Fruit fly (Drosophila melanogaster) whole organism, embryonic: ENCODE results near the gene eIF3i.

Source experiments
- Aef1 ChIP-seq: fragments of 200-800 bp; sonication (Bioruptor generic); IDR thresholded peaks from 3 replicates; pipeline ENCODE4 v1.3.6; 2022; ENCODE audit warnings: missing biosample characterization, missing genetic modification characterization
- Atf3 ChIP-seq: fragments of 200-800 bp; sonication (Bioruptor generic); optimal IDR thresholded peaks from 3 replicates; lab custom pipeline; 2016; ENCODE audit warnings: missing biosample characterization, missing genetic modification characterization
- Blimp-1 ChIP-seq: fragments of 200-800 bp; sonication (Bioruptor generic); optimal IDR thresholded peaks from 3 replicates; lab custom pipeline; 2018; ENCODE audit warnings: missing biosample characterization, missing genetic modification characterization, mild to moderate bottlenecking, moderate library complexity, missing genetic modification reagents
- CG11085 ChIP-seq: fragments of 200-800 bp; sonication (Bioruptor generic); IDR thresholded peaks from 2 replicates; pipeline ENCODE4 v1.3.6; 2022; ENCODE audit warnings: missing biosample characterization, missing genetic modification characterization
- CG11093 ChIP-seq: fragments of 200-800 bp; sonication (Bioruptor generic); IDR thresholded peaks from 3 replicates; pipeline ENCODE4 v1.3.6; 2022; ENCODE audit warnings: missing biosample characterization, missing genetic modification characterization
- CG11696 ChIP-seq: fragments of 200-800 bp; sonication (Bioruptor generic); IDR thresholded peaks from 2 replicates; pipeline ENCODE4 v1.3.6; 2022; ENCODE audit warnings: missing biosample characterization, missing genetic modification characterization
- CG13123 ChIP-seq: fragments of 200-800 bp; sonication (Bioruptor generic); optimal IDR thresholded peaks from 2 replicates; lab custom pipeline; 2016; ENCODE audit warnings: missing biosample characterization, missing genetic modification characterization
- CG14050 ChIP-seq: fragments of 200-800 bp; sonication (Bioruptor generic); IDR thresholded peaks from 3 replicates; pipeline ENCODE4 v1.3.6; 2022; ENCODE audit warnings: missing biosample characterization, missing genetic modification characterization
- CG18476 ChIP-seq: fragments of 200-800 bp; sonication (Bioruptor generic); optimal IDR thresholded peaks from 2 replicates; lab custom pipeline; 2016; ENCODE audit warnings: missing biosample characterization, mild to moderate bottlenecking, missing genetic modification characterization
- CG18599 ChIP-seq: fragments of 200-800 bp; sonication (Bioruptor generic); optimal IDR thresholded peaks from 3 replicates; lab custom pipeline; 2017; ENCODE audit warnings: missing biosample characterization, missing genetic modification characterization, mild to moderate bottlenecking, moderate library complexity, missing genetic modification reagents
- CG18764 ChIP-seq: fragments of 200-800 bp; sonication (Bioruptor generic); optimal IDR thresholded peaks from 3 replicates; lab custom pipeline; 2016; ENCODE audit warnings: missing biosample characterization, missing genetic modification characterization
- CG2120 ChIP-seq: fragments of 200-800 bp; sonication (Bioruptor generic); optimal IDR thresholded peaks from 3 replicates; lab custom pipeline; 2016; ENCODE audit warnings: missing biosample characterization, missing genetic modification characterization
- CG31224 ChIP-seq: fragments of 200-800 bp; sonication (Bioruptor generic); IDR thresholded peaks from 2 replicates; pipeline ENCODE4 v1.3.6; 2022; ENCODE audit warnings: missing biosample characterization, missing genetic modification characterization
- CG6175 ChIP-seq: fragments of 200-800 bp; sonication (Bioruptor generic); IDR thresholded peaks from 3 replicates; pipeline ENCODE4 v1.3.6; 2022; ENCODE audit warnings: missing biosample characterization, missing genetic modification characterization
- CG6791 ChIP-seq: fragments of 200-800 bp; sonication (Bioruptor generic); IDR thresholded peaks from 3 replicates; pipeline ENCODE4 v1.3.6; 2022; ENCODE audit warnings: missing biosample characterization, missing genetic modification characterization; ENCODE audit not compliant: partially characterized antibody
- CG8944 ChIP-seq: fragments of 200-800 bp; sonication (Bioruptor generic); optimal IDR thresholded peaks from 3 replicates; lab custom pipeline; 2016; ENCODE audit warnings: missing biosample characterization, missing genetic modification characterization
- CG9609 ChIP-seq: fragments of 200-800 bp; sonication (Bioruptor generic); optimal IDR thresholded peaks from 3 replicates; lab custom pipeline; 2016; ENCODE audit warnings: missing biosample characterization, missing genetic modification characterization
- CG9727 ChIP-seq: fragments of 200-800 bp; sonication (Bioruptor generic); optimal IDR thresholded peaks from 3 replicates; lab custom pipeline; 2017; ENCODE audit warnings: missing biosample characterization, mild to moderate bottlenecking, missing genetic modification characterization
- CTCF ChIP-seq: fragments of 200-800 bp; sonication (Bioruptor generic); optimal IDR thresholded peaks from 2 replicates; lab custom pipeline; 2017; ENCODE audit warnings: missing biosample characterization, mild to moderate bottlenecking, missing genetic modification characterization, moderate library complexity
- CoRest ChIP-seq: fragments of 200-800 bp; sonication (Bioruptor generic); optimal IDR thresholded peaks from 3 replicates; lab custom pipeline; 2018; ENCODE audit warnings: missing biosample characterization, mild to moderate bottlenecking, missing genetic modification characterization, moderate library complexity
- D19A ChIP-seq: fragments of 200-800 bp; optimal IDR thresholded peaks from 3 replicates; lab custom pipeline; 2019; ENCODE audit warnings: missing biosample characterization, mild to moderate bottlenecking, missing genetic modification characterization, moderate library complexity
- Doc2 ChIP-seq: fragments of 200-800 bp; sonication (Bioruptor generic); IDR thresholded peaks from 2 replicates; pipeline ENCODE4 v1.3.6; 2022; ENCODE audit warnings: missing biosample characterization, missing genetic modification characterization
- HLHmδ ChIP-seq: fragments of 200-800 bp; sonication (Bioruptor generic); optimal IDR thresholded peaks from 2 replicates; lab custom pipeline; 2018; ENCODE audit warnings: missing biosample characterization, mild to moderate bottlenecking, missing genetic modification characterization, moderate library complexity
- Hey ChIP-seq: fragments of 200-800 bp; sonication (Bioruptor generic); optimal IDR thresholded peaks from 3 replicates; lab custom pipeline; 2018; ENCODE audit warnings: missing biosample characterization, mild to moderate bottlenecking, missing genetic modification characterization
- MTF-1 ChIP-seq: fragments of 200-800 bp; sonication (Bioruptor generic); optimal IDR thresholded peaks from 2 replicates; lab custom pipeline; 2018; ENCODE audit warnings: missing biosample characterization, mild to moderate bottlenecking, missing genetic modification characterization, borderline replicate concordance
- Neu2 ChIP-seq: fragments of 200-800 bp; sonication (Bioruptor generic); optimal IDR thresholded peaks from 3 replicates; lab custom pipeline; 2016; ENCODE audit warnings: missing biosample characterization, missing genetic modification characterization, borderline replicate concordance
- Ptx1 ChIP-seq: fragments of 200-800 bp; sonication (Bioruptor generic); IDR thresholded peaks from 2 replicates; pipeline ENCODE4 v1.3.6; 2022; ENCODE audit warnings: missing biosample characterization, missing genetic modification characterization
- Side ChIP-seq: fragments of 200-800 bp; sonication (Bioruptor generic); optimal IDR thresholded peaks from 2 replicates; lab custom pipeline; 2016; ENCODE audit warnings: missing biosample characterization, missing genetic modification characterization
- Sry-β ChIP-seq: fragments of 200-800 bp; sonication (Bioruptor generic); optimal IDR thresholded peaks from 2 replicates; lab custom pipeline; 2018; ENCODE audit warnings: missing biosample characterization, mild to moderate bottlenecking, missing genetic modification characterization, moderate library complexity
- Usf ChIP-seq: fragments of 200-800 bp; sonication (Bioruptor generic); optimal IDR thresholded peaks from 2 replicates; lab custom pipeline; 2017; ENCODE audit warnings: missing genotype, missing biosample characterization, missing genetic modification characterization
- ash1 ChIP-seq: fragments of 200-800 bp; sonication (Bioruptor generic); optimal IDR thresholded peaks from 2 replicates; lab custom pipeline; 2018; ENCODE audit warnings: missing biosample characterization, mild to moderate bottlenecking, missing genetic modification characterization
- chif ChIP-seq, 2 experiments: fragments of 200-800 bp; sonication (Bioruptor generic); optimal IDR thresholded peaks; 3 replicates each; lab custom pipeline; 2016; ENCODE audit warnings: missing biosample characterization in 2 of 2, missing genetic modification characterization in 2 of 2
- crc ChIP-seq: fragments of 200-800 bp; sonication (Bioruptor generic); optimal IDR thresholded peaks from 2 replicates; lab custom pipeline; 2016; ENCODE audit warnings: missing biosample characterization, missing genetic modification characterization
- croc ChIP-seq: fragments of 200-800 bp; sonication (Bioruptor generic); conservative IDR thresholded peaks from 3 replicates; pipeline ENCODE4 v1.3.6; 2022; ENCODE audit warnings: missing biosample characterization, missing genetic modification characterization
- crp ChIP-seq, 2 experiments: fragments of 200-800 bp; sonication (Bioruptor generic); optimal IDR thresholded peaks; 2 replicates in 1 of 2; 3 replicates in 1 of 2; lab custom pipeline; 2017; ENCODE audit warnings: missing biosample characterization in 2 of 2, missing genetic modification characterization in 2 of 2, mild to moderate bottlenecking in 1 of 2, moderate library complexity in 1 of 2
- dimm ChIP-seq: fragments of 200-800 bp; sonication (Bioruptor generic); IDR thresholded peaks from 2 replicates; pipeline ENCODE4 v1.3.6; 2022; ENCODE audit warnings: missing biosample characterization, missing genetic modification characterization
- en ChIP-seq: fragments of 200-800 bp; sonication (Bioruptor generic); optimal IDR thresholded peaks from 2 replicates; lab custom pipeline; 2016; ENCODE audit warnings: missing biosample characterization, missing genetic modification characterization
- fd102C ChIP-seq: fragments of 200-800 bp; sonication (Bioruptor generic); optimal IDR thresholded peaks from 2 replicates; lab custom pipeline; 2018; ENCODE audit warnings: missing biosample characterization, mild to moderate bottlenecking, missing genetic modification characterization, moderate library complexity
- fu2 ChIP-seq: fragments of 200-800 bp; sonication (Bioruptor generic); optimal IDR thresholded peaks from 2 replicates; lab custom pipeline; 2016; ENCODE audit warnings: missing biosample characterization, missing genetic modification characterization
- gem ChIP-seq: fragments of 200-800 bp; sonication (Bioruptor generic); optimal IDR thresholded peaks from 2 replicates; lab custom pipeline; 2019; ENCODE audit warnings: missing biosample characterization, mild to moderate bottlenecking, missing genetic modification characterization, moderate library complexity
- grn ChIP-seq: fragments of 200-800 bp; sonication (Bioruptor generic); optimal IDR thresholded peaks from 3 replicates; lab custom pipeline; 2017; ENCODE audit warnings: missing biosample characterization, missing genetic modification characterization
- jigr1 ChIP-seq: fragments of 200-800 bp; sonication (Bioruptor generic); IDR thresholded peaks from 3 replicates; pipeline ENCODE4 v1.3.6; 2022; ENCODE audit warnings: missing biosample characterization, missing genetic modification characterization
- nau ChIP-seq: fragments of 200-800 bp; sonication (Bioruptor generic); optimal IDR thresholded peaks from 3 replicates; lab custom pipeline; 2017; ENCODE audit warnings: missing biosample characterization, mild to moderate bottlenecking, missing genetic modification characterization, missing genetic modification reagents
- nmo ChIP-seq: fragments of 200-800 bp; sonication (Bioruptor generic); optimal IDR thresholded peaks from 2 replicates; lab custom pipeline; 2018; ENCODE audit warnings: missing biosample characterization, mild to moderate bottlenecking, missing genetic modification characterization, moderate library complexity
- rib ChIP-seq: fragments of 200-800 bp; sonication (Bioruptor generic); IDR thresholded peaks from 2 replicates; pipeline ENCODE4 v1.3.6; 2022; ENCODE audit warnings: missing biosample characterization, missing genetic modification characterization
- salm ChIP-seq: fragments of 200-800 bp; sonication (Bioruptor generic); optimal IDR thresholded peaks from 2 replicates; lab custom pipeline; 2018; ENCODE audit warnings: missing biosample characterization, mild to moderate bottlenecking, missing genetic modification characterization
- sc ChIP-seq, 3 experiments: fragments of >200 bp in 2 of 3; fragments of 200-800 bp in 1 of 3; sonication (Bioruptor generic) in 1 of 3; optimal IDR thresholded peaks; 2 replicates in 2 of 3; 3 replicates in 1 of 3; lab custom pipeline; 2017; ENCODE audit warnings: mild to moderate bottlenecking in 1 of 3, missing biosample characterization in 1 of 3, missing genetic modification characterization in 1 of 3, missing genetic modification reagents in 1 of 3
- sens-2 ChIP-seq: fragments of 200-800 bp; sonication (Bioruptor generic); IDR thresholded peaks from 2 replicates; pipeline ENCODE4 v1.3.6; 2022; ENCODE audit warnings: missing biosample characterization, missing genetic modification characterization
- seq ChIP-seq: fragments of 200-800 bp; sonication (Bioruptor generic); IDR thresholded peaks from 2 replicates; pipeline ENCODE4 v1.3.6; 2022; ENCODE audit warnings: missing biosample characterization, missing genetic modification characterization
- tio ChIP-seq: fragments of 200-800 bp; sonication (Bioruptor generic); optimal IDR thresholded peaks from 2 replicates; lab custom pipeline; 2017; ENCODE audit warnings: missing biosample characterization, missing genetic modification characterization, inconsistent platforms

The eIF3i gene

DNA sequence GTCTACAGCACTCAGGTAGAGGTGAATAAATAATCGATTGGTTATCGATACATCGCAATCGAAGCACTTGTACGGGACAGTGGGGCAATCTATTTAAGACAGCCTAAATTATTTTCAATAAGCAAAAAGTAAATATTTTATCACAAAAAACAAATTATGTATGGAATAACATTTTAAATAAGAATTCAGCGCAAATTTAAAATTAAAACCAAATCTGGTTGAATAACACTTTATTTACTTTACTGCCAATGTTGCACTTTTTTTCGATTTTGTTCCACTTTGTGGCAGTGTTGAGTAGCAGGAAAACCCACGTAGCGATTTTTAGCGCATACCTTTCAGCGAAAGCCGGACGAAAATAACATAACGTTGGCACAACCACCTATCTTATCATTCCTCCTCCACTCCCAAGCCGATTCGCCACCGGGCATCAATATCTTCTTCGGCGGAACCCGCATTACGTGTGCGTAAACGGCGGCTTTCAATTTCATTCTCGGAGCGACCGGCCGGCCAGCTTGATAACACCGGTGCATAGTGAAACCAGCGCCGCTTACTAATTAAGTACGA is 9.5 kb upstream of the eIF3i start, which contains the start of the genes Gmd and CG3792 (continued):
- peak; percentile 36 for TF ChIP-seq Neu2 (GFP tag; lab: Kevin White, UChicago)
- peak; percentile 51 for TF ChIP-seq CTCF (GFP tag; lab: Kevin White, UChicago)
- peak; percentile 96 for TF ChIP-seq rib (GFP tag; lab: Robert Waterston, UW)
- peak; percentile 94 for TF ChIP-seq croc (GFP tag; lab: Robert Waterston, UW)
- peak; percentile 91 for TF ChIP-seq CG9609 (GFP tag; lab: Kevin White, UChicago)
- TF ChIP-seq fd102C (GFP tag; lab: Kevin White, UChicago): peak; percentile 42
- TF ChIP-seq tio (GFP tag; lab: Kevin White, UChicago): no peak
- TF ChIP-seq ash1 (GFP tag; lab: Kevin White, UChicago): peak; percentile 9
- TF ChIP-seq Doc2: peak; percentile 82
- TF ChIP-seq CG11696 (GFP tag; lab: Robert Waterston, UW): peak; percentile 89
- TF ChIP-seq CG6175 (GFP tag; lab: Robert Waterston, UW): peak; percentile 88
- peak; percentile 92 for TF ChIP-seq CG13123 (GFP tag; lab: Kevin White, UChicago)
- TF ChIP-seq Atf3 (GFP tag; lab: Kevin White, UChicago): peak; percentile 89
- peak; percentile 97 for TF ChIP-seq CG2120
- TF ChIP-seq Usf (GFP tag; lab: Kevin White, UChicago): peak; percentile 87
- peak; percentile 91 for TF ChIP-seq jigr1 (GFP tag; lab: Robert Waterston, UW)
- peak; percentile 91 for TF ChIP-seq Blimp-1
- TF ChIP-seq grn (GFP tag; lab: Kevin White, UChicago): peak; percentile 59
- TF ChIP-seq salm (tag; lab: Kevin White, UChicago): peak; percentile 89
- TF ChIP-seq en (GFP tag; lab: Kevin White, UChicago): peak; percentile 89
- no peak for TF ChIP-seq Hey
- peak; percentile 95 for TF ChIP-seq seq
- peak; percentile 76 for TF ChIP-seq Sry-β (GFP tag; lab: Kevin White, UChicago)
- no peak for TF ChIP-seq HLHmδ (GFP tag; lab: Kevin White, UChicago)
- TF ChIP-seq Side: peak; percentile 92
- TF ChIP-seq CG11085 (GFP tag; lab: Robert Waterston, UW): peak; percentile 94
- peak; percentile 93 for TF ChIP-seq CG31224 (GFP tag; lab: Robert Waterston, UW)
- peak; percentile 93 for TF ChIP-seq CG14050 (GFP tag; lab: Robert Waterston, UW)
- TF ChIP-seq CoRest: peak; percentile 97
- TF ChIP-seq sc (optimal IDR thresholded peaks at IDR 0.05; lab: Kevin White, UChicago): no peak
- TF ChIP-seq sc (GFP tag; optimal IDR thresholded peaks at IDR 0.05; lab: Kevin White, UChicago): peak; percentile 82
- peak; percentile 97 for TF ChIP-seq nmo
- TF ChIP-seq CG18476 (GFP tag; lab: Kevin White, UChicago): peak; percentile 93
- TF ChIP-seq crc (GFP tag; lab: Kevin White, UChicago): peak; percentile 90
- TF ChIP-seq chif (GFP tag; optimal IDR thresholded peaks at IDR 0.05; lab: Kevin White, UChicago): peak; percentile 85 to 96
- peak; percentile 96 for TF ChIP-seq CG9727 (GFP tag; lab: Kevin White, UChicago)
- TF ChIP-seq CG18764: peak; percentile 96
- peak; percentile 94 for TF ChIP-seq CG11093 (GFP tag; lab: Robert Waterston, UW)
- TF ChIP-seq crp (GFP tag; optimal IDR thresholded peaks at IDR 0.05; lab: Kevin White, UChicago): peak in 1 of 2 experiments; percentile 69
- peak; percentile 89 for TF ChIP-seq MTF-1
- peak; percentile 95 for TF ChIP-seq gem (tag; lab: Kevin White, UChicago)
- TF ChIP-seq Aef1: peak; percentile 95
- peak; percentile 84 for TF ChIP-seq dimm (GFP tag; lab: Robert Waterston, UW)
- peak; percentile 84; the same call in 1 of the 2 replicates for TF ChIP-seq sens-2 (GFP tag; lab: Robert Waterston, UW)
- peak; percentile 90 for TF ChIP-seq nau (GFP tag; lab: Kevin White, UChicago)
- peak; percentile 88 for TF ChIP-seq fu2
- peak; percentile 91 for TF ChIP-seq D19A (tag; lab: Kevin White, UChicago)
- peak; percentile 98 for TF ChIP-seq Ptx1
- TF ChIP-seq CG18599 (GFP tag; lab: Kevin White, UChicago): peak; percentile 96
- peak; percentile 94 for TF ChIP-seq CG8944 (GFP tag; lab: Kevin White, UChicago)
- peak; percentile 76 for TF ChIP-seq CG6791 (GFP tag; lab: Robert Waterston, UW)
